Worm (Caenorhabditis elegans) whole organism, L3 larva: ENCODE measurements around the gene C06C3.7.

ENCODE experiments used
- R02D3.7 ChIP-seq: fragments of 150-350 bp; optimal IDR thresholded peaks from 2 replicates; lab custom pipeline; 2014; ENCODE audit warnings: missing biosample characterization, missing genetic modification characterization
- aly-2 ChIP-seq: fragments of 150-350 bp; optimal IDR thresholded peaks from 2 replicates; lab custom pipeline; 2014; ENCODE audit warnings: missing biosample characterization, missing genetic modification characterization
- ceh-16 ChIP-seq: sonication (generic microtip); optimal IDR thresholded peaks from 2 replicates; lab custom pipeline; 2017; ENCODE audit warnings: missing biosample characterization, missing genetic modification characterization
- ceh-28 ChIP-seq: fragments of 150-350 bp; optimal IDR thresholded peaks from 2 replicates; lab custom pipeline; 2014; ENCODE audit warnings: missing biosample characterization, missing genetic modification reagents, missing genetic modification characterization
- ceh-82 ChIP-seq: fragments of 150-350 bp; optimal IDR thresholded peaks from 2 replicates; lab custom pipeline; 2014; ENCODE audit warnings: missing biosample characterization, missing genetic modification characterization
- egl-5 ChIP-seq: fragments of 150-350 bp; optimal IDR thresholded peaks from 2 replicates; lab custom pipeline; 2017; ENCODE audit warnings: missing biosample characterization, missing genetic modification reagents, missing genetic modification characterization, inconsistent platforms
- elt-1 ChIP-seq: fragments of 150-350 bp; optimal IDR thresholded peaks from 2 replicates; lab custom pipeline; 2014; ENCODE audit warnings: missing biosample characterization, missing genetic modification characterization
- elt-2 ChIP-seq: sonication (generic microtip); optimal IDR thresholded peaks from 2 replicates; lab custom pipeline; 2016; ENCODE audit warnings: missing genetic modification reagents, mild to moderate bottlenecking, missing genetic modification characterization, missing compliant biosample characterization
- elt-3 ChIP-seq, 3 experiments: fragments of 150-350 bp in 1 of 3; sonication (generic microtip) in 2 of 3; optimal IDR thresholded peaks; 2 replicates in 2 of 3; 4 replicates in 1 of 3; lab custom pipeline; 2014 to 2017; ENCODE audit warnings: missing biosample characterization in 3 of 3, missing genetic modification characterization in 3 of 3
- fkh-2 ChIP-seq: fragments of 150-350 bp; optimal IDR thresholded peaks from 2 replicates; lab custom pipeline; 2014; ENCODE audit warnings: missing biosample characterization, missing genetic modification reagents, missing genetic modification characterization
- fos-1 ChIP-seq: fragments of 150-350 bp; optimal IDR thresholded peaks from 2 replicates; lab custom pipeline; 2014; ENCODE audit warnings: missing biosample characterization, missing genetic modification characterization
- hmg-11 ChIP-seq: sonication (generic microtip); optimal IDR thresholded peaks from 2 replicates; lab custom pipeline; 2016; ENCODE audit warnings: missing genetic modification characterization, missing compliant biosample characterization
- jun-1 ChIP-seq: fragments of 150-350 bp; optimal IDR thresholded peaks from 2 replicates; lab custom pipeline; 2014; ENCODE audit warnings: missing biosample characterization, missing genetic modification reagents, missing genetic modification characterization
- lin-15B ChIP-seq: fragments of 150-350 bp; optimal IDR thresholded peaks from 2 replicates; lab custom pipeline; 2014; ENCODE audit warnings: missing biosample characterization, missing genetic modification characterization
- lsy-12 ChIP-seq: sonication (generic microtip); optimal IDR thresholded peaks from 2 replicates; lab custom pipeline; 2016; ENCODE audit warnings: mild to moderate bottlenecking, missing genetic modification characterization, missing compliant biosample characterization
- mdl-1 ChIP-seq: fragments of 150-350 bp; optimal IDR thresholded peaks from 2 replicates; lab custom pipeline; 2014; ENCODE audit warnings: missing biosample characterization, missing genetic modification characterization
- mml-1 ChIP-seq: fragments of 150-350 bp; sonication (generic microtip); optimal IDR thresholded peaks from 3 replicates; lab custom pipeline; 2014; ENCODE audit warnings: missing biosample characterization, missing genetic modification characterization
- nhr-23 ChIP-seq: fragments of 150-350 bp; optimal IDR thresholded peaks from 2 replicates; lab custom pipeline; 2014; ENCODE audit warnings: missing biosample characterization, missing genetic modification reagents, missing genetic modification characterization
- nhr-237 ChIP-seq: fragments of 150-350 bp; optimal IDR thresholded peaks from 2 replicates; lab custom pipeline; 2014; ENCODE audit warnings: missing biosample characterization, missing genetic modification characterization
- nhr-25 ChIP-seq: sonication (generic microtip); optimal IDR thresholded peaks from 2 replicates; lab custom pipeline; 2017; ENCODE audit warnings: missing biosample characterization, missing genetic modification characterization
- nhr-28 ChIP-seq: fragments of 150-350 bp; optimal IDR thresholded peaks from 2 replicates; lab custom pipeline; 2014; ENCODE audit warnings: missing biosample characterization, missing genetic modification characterization
- nhr-43 ChIP-seq: sonication (generic microtip); optimal IDR thresholded peaks from 2 replicates; lab custom pipeline; 2016; ENCODE audit warnings: mild to moderate bottlenecking, missing genetic modification characterization, missing compliant biosample characterization; ENCODE audit not compliant: poor library complexity, severe bottlenecking
- nhr-67 ChIP-seq: fragments of 150-350 bp; optimal IDR thresholded peaks from 2 replicates; lab custom pipeline; 2014; ENCODE audit warnings: missing biosample characterization, missing genetic modification characterization
- nhr-76 ChIP-seq: fragments of 150-350 bp; sonication (generic microtip); optimal IDR thresholded peaks from 5 replicates; lab custom pipeline; 2014; ENCODE audit warnings: missing biosample characterization, missing genetic modification characterization
- pqm-1 ChIP-seq: fragments of 150-350 bp; optimal IDR thresholded peaks from 2 replicates; lab custom pipeline; 2017; ENCODE audit warnings: missing biosample characterization, missing genetic modification characterization, inconsistent platforms
- skn-1 ChIP-seq: fragments of 150-350 bp; optimal IDR thresholded peaks from 2 replicates; lab custom pipeline; 2014; ENCODE audit warnings: missing biosample characterization, missing genetic modification characterization
- snpc-4 ChIP-seq: fragments of 150-350 bp; optimal IDR thresholded peaks from 2 replicates; lab custom pipeline; 2014; ENCODE audit warnings: missing biosample characterization, missing genetic modification characterization
- tbx-2 ChIP-seq: sonication (generic microtip); optimal IDR thresholded peaks from 2 replicates; lab custom pipeline; 2016; ENCODE audit warnings: mild to moderate bottlenecking, missing genetic modification characterization, missing compliant biosample characterization
- unc-39 ChIP-seq: sonication (generic microtip); optimal IDR thresholded peaks from 4 replicates; lab custom pipeline; 2017; ENCODE audit warnings: missing biosample characterization, missing genetic modification characterization
- zag-1 ChIP-seq: fragments of 150-350 bp; optimal IDR thresholded peaks from 2 replicates; lab custom pipeline; 2014; ENCODE audit warnings: missing biosample characterization, missing genetic modification characterization
- ztf-11 ChIP-seq: fragments of 150-350 bp; optimal IDR thresholded peaks from 2 replicates; lab custom pipeline; 2014; ENCODE audit warnings: missing biosample characterization, missing genetic modification characterization
- ztf-4 ChIP-seq: fragments of 150-350 bp; optimal IDR thresholded peaks from 2 replicates; lab custom pipeline; 2014; ENCODE audit warnings: missing biosample characterization, missing genetic modification characterization

Gene C06C3.7

ce11 chrII:9403846-9404245 lies 18.5 kb downstream of the C06C3.7 start, which contains the start of gene Y51B9A.5:
Gene Y51B9A.5 (plus strand): TSS chrII:9404146.
- TF ChIP-seq fkh-2 = no peak
- no peak for TF ChIP-seq ceh-16
- no peak for TF ChIP-seq elt-3 (tag; optimal IDR thresholded peaks at IDR 0.05; lab: Kevin White, UChicago)
- TF ChIP-seq ztf-4 (tag; lab: Kevin White, UChicago) = no peak
- TF ChIP-seq mml-1 (tag; lab: Kevin White, UChicago) = no peak
- TF ChIP-seq ceh-28 (tag; lab: Kevin White, UChicago) = no peak
- TF ChIP-seq nhr-43 = no peak
- TF ChIP-seq lin-15B (tag; lab: Kevin White, UChicago) = no peak
- TF ChIP-seq elt-1 (tag; lab: Kevin White, UChicago) = no peak
- no peak for TF ChIP-seq nhr-67 (tag; lab: Kevin White, UChicago)
- no peak for TF ChIP-seq nhr-76 (tag; lab: Kevin White, UChicago)
- TF ChIP-seq skn-1 (tag; lab: Kevin White, UChicago) = no peak
- TF ChIP-seq pqm-1 (tag; lab: Kevin White, UChicago) = no peak
- no peak for TF ChIP-seq tbx-2 (tag; lab: Kevin White, UChicago)
- no peak for TF ChIP-seq aly-2 (tag; lab: Kevin White, UChicago)
- no peak for TF ChIP-seq snpc-4
- TF ChIP-seq unc-39 = no peak
- no peak for TF ChIP-seq ztf-11
- TF ChIP-seq nhr-25 (tag; lab: Kevin White, UChicago) = no peak
- TF ChIP-seq, all 47 proteins: peak for 0

- TF ChIP-seq nhr-76 (tag; lab: Kevin White, UChicago) (no peak), elt-1 (tag; lab: Kevin White, UChicago) (no peak), ceh-82 (tag; lab: Kevin White, UChicago) (no peak), fkh-2 (no peak), ztf-4 (tag; lab: Kevin White, UChicago) (no peak)
- TF ChIP-seq, all 47 proteins: peak for 0
Observed at ce11 chrII:9407020-9407419, 21.7 kb downstream of the C06C3.7 start, which contains the start of gene mpz-6. Gene mpz-6 (minus strand): TSS chrII:9407120.

ce11 chrII:9407469-9407868 lies 22.1 kb downstream of the C06C3.7 start, which contains the start of gene arrd-2:
Gene arrd-2 (plus strand): TSS chrII:9407769.
- no peak for TF ChIP-seq nhr-28 (tag; lab: Kevin White, UChicago)
- TF ChIP-seq jun-1 = no peak
- TF ChIP-seq fkh-2 = no peak
- TF ChIP-seq, all 47 proteins: peak for 0

ce11 chrII:9411497-9411896 lies 26.2 kb downstream of the C06C3.7 start, which contains the start of gene M176.9:
Gene M176.9 (minus strand): TSS chrII:9411597.
- no peak for TF ChIP-seq lsy-12 (tag; lab: Kevin White, UChicago)
- TF ChIP-seq R02D3.7 = no peak
- TF ChIP-seq skn-1 (tag; lab: Kevin White, UChicago) = no peak
- TF ChIP-seq snpc-4 = no peak
- no peak for TF ChIP-seq nhr-23
- no peak for TF ChIP-seq hmg-11 (tag; lab: Kevin White, UChicago)
- no peak for TF ChIP-seq nhr-237 (tag; lab: Kevin White, UChicago)
- TF ChIP-seq mml-1 (tag; lab: Kevin White, UChicago) = no peak
- no peak for TF ChIP-seq ztf-11
- no peak for TF ChIP-seq fkh-2
- no peak for TF ChIP-seq zag-1 (tag; lab: Kevin White, UChicago)
- TF ChIP-seq elt-1 (tag; lab: Kevin White, UChicago) = no peak
- no peak for TF ChIP-seq ceh-28 (tag; lab: Kevin White, UChicago)
- no peak for TF ChIP-seq pqm-1 (tag; lab: Kevin White, UChicago)
- TF ChIP-seq nhr-43 = no peak
- no peak for TF ChIP-seq fos-1 (tag; lab: Kevin White, UChicago)
- TF ChIP-seq unc-39 = no peak
- TF ChIP-seq ceh-82 (tag; lab: Kevin White, UChicago) = no peak
- no peak for TF ChIP-seq mdl-1 (tag; lab: Kevin White, UChicago)
- TF ChIP-seq ceh-16 = no peak

- TF ChIP-seq elt-2 (tag; lab: Kevin White, UChicago) (peak; percentile 73), pqm-1 (tag; lab: Kevin White, UChicago) (peak; percentile 87), egl-5 (no peak)
Observed at ce11 chrII:9412086-9412608, 26.8 kb downstream of the C06C3.7 start, which contains the start of gene arrd-3. Gene arrd-3 (plus strand): TSS chrII:9412558.
